Worm (Caenorhabditis elegans) whole organism, L3 larva: ENCODE data around the gene C05B5.11.

Experiments
- egl-27 ChIP-seq: sonication (generic microtip); optimal IDR thresholded peaks from 4 replicates; lab custom pipeline; 2017; ENCODE audit warnings: missing biosample characterization, missing genetic modification reagents, missing genetic modification characterization
- elt-1 ChIP-seq: fragments of 150-350 bp; optimal IDR thresholded peaks from 2 replicates; lab custom pipeline; 2014; ENCODE audit warnings: missing biosample characterization, missing genetic modification characterization
- nhr-28 ChIP-seq: fragments of 150-350 bp; optimal IDR thresholded peaks from 2 replicates; lab custom pipeline; 2014; ENCODE audit warnings: missing biosample characterization, missing genetic modification characterization
- nhr-76 ChIP-seq: fragments of 150-350 bp; sonication (generic microtip); optimal IDR thresholded peaks from 5 replicates; lab custom pipeline; 2014; ENCODE audit warnings: missing biosample characterization, missing genetic modification characterization
- sea-2 ChIP-seq: fragments of 150-350 bp; sonication (generic microtip); optimal IDR thresholded peaks from 4 replicates; lab custom pipeline; 2014; ENCODE audit warnings: missing biosample characterization, missing genetic modification reagents, missing genetic modification characterization
- skn-1 ChIP-seq: fragments of 150-350 bp; optimal IDR thresholded peaks from 2 replicates; lab custom pipeline; 2014; ENCODE audit warnings: missing biosample characterization, missing genetic modification characterization
- tbx-2 ChIP-seq: sonication (generic microtip); optimal IDR thresholded peaks from 2 replicates; lab custom pipeline; 2016; ENCODE audit warnings: mild to moderate bottlenecking, missing genetic modification characterization, missing compliant biosample characterization
- zag-1 ChIP-seq: fragments of 150-350 bp; optimal IDR thresholded peaks from 2 replicates; lab custom pipeline; 2014; ENCODE audit warnings: missing biosample characterization, missing genetic modification characterization
- ztf-11 ChIP-seq: fragments of 150-350 bp; optimal IDR thresholded peaks from 2 replicates; lab custom pipeline; 2014; ENCODE audit warnings: missing biosample characterization, missing genetic modification characterization

DNA sequence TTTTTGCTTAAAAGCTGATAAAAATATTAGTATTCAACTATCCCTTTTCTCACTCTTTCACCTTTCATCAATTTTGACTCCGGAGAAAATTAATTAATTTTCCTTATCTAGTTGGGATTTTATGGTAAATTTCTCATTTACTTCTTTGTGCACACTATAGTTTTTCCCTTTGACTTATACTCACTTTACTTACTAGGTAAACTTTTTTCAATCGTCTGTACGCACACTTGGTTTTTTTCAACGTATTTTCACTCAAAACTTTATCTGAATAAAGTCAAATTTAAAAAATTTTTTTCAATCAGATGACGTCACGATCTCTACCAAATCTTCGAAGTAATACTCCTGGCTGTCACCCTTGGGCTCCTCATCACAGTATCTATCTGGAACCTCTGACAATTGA lies 7.8 kb downstream of the C05B5.11 start, which contains the start of gene C05B5.16:
- TF ChIP-seq skn-1 (tag; lab: Kevin White, UChicago) (no peak), nhr-28 (no peak), ztf-11 (no peak), tbx-2 (tag; lab: Kevin White, UChicago) (no peak), egl-27 (no peak), zag-1 (tag; lab: Kevin White, UChicago) (no peak), elt-1 (no peak), sea-2 (no peak), nhr-76 (no peak)
